Worm (Caenorhabditis elegans): ENCODE data around the gene Y6E2A.10.

Gene Y6E2A.10

DNA sequence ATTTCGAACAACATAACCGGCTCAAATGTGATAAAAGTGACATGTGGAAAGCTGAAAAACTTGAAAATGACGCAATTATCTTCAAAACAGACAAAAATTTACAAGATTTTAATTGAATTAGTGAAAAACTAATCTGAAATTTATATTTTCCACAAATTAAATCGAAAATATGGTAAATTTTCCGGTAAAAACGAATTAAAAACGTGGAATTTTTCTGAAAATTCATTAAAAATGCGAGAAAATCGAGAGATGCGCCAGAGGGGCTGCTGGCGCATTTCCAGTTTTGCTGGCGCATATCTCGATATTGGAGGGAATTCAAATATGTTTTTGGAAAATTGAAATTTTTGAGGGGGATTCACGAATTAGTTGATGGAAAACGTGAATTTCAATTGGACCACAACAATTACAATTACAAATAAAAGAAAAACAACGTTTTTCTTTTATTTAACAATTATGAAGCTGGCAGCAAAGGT lies 35.8 kb upstream of the Y6E2A.10 start, which contains the start of the genes haf-3 and F57A10.2:
Gene haf-3, minus strand, starts transcription at position 51 of the 473 bp plus-strand sequence.
Gene F57A10.2, plus strand, starts transcription at position 454 of the 473 bp plus-strand sequence.
- no peak for TF ChIP-seq ham-2 (GFP tag; optimal IDR thresholded peaks at IDR 0.05)
- no peak for TF ChIP-seq snpc-4 (tag; optimal IDR thresholded peaks at IDR 0.05)
- no peak for TF ChIP-seq ceh-43 (GFP tag; optimal IDR thresholded peaks at IDR 0.05)
- peak; percentile 91 for TF ChIP-seq mep-1 (tag; optimal IDR thresholded peaks at IDR 0.05)
- TF ChIP-seq sptf-1 (tag; optimal IDR thresholded peaks at IDR 0.05), result peak; percentile 74
- TF ChIP-seq ceh-83 (GFP tag; optimal IDR thresholded peaks at IDR 0.05), result no peak
- peak; percentile 11 for TF ChIP-seq elt-1 (tag; optimal IDR thresholded peaks at IDR 0.05; ENCODE audit: borderline replicate concordance, insufficient read depth)
- TF ChIP-seq pha-4 (tag; optimal IDR thresholded peaks at IDR 0.05), result peak; percentile 48
- no peak for TF ChIP-seq nhr-28 (tag; optimal IDR thresholded peaks at IDR 0.05)
- TF ChIP-seq cnd-1 (tag; optimal IDR thresholded peaks at IDR 0.05), result no peak
- no peak for TF ChIP-seq mls-2 (tag; optimal IDR thresholded peaks at IDR 0.05)
- no peak for TF ChIP-seq elt-3 (tag; optimal IDR thresholded peaks at IDR 0.05)
- no peak for TF ChIP-seq unc-120 (tag; optimal IDR thresholded peaks at IDR 0.05; ENCODE audit: poor library complexity, severe bottlenecking)
- TF ChIP-seq bed-3 (GFP tag; optimal IDR thresholded peaks at IDR 0.05), result no peak
- no peak for TF ChIP-seq blmp-1 (tag; optimal IDR thresholded peaks at IDR 0.05)
- peak; percentile 23 for TF ChIP-seq hlh-1 (tag; optimal IDR thresholded peaks at IDR 0.05)
- no peak for TF ChIP-seq ztf-11 (tag; optimal IDR thresholded peaks at IDR 0.05)
- peak; percentile 43 for TF ChIP-seq ceh-39 (tag; optimal IDR thresholded peaks at IDR 0.05)
- TF ChIP-seq unc-62 (GFP tag; optimal IDR thresholded peaks at IDR 0.05), result no peak
- no peak for TF ChIP-seq lin-32 (GFP tag; optimal IDR thresholded peaks at IDR 0.05)
- peak; percentile 46 for TF ChIP-seq M03D4.4 (tag; optimal IDR thresholded peaks at IDR 0.05)
- TF ChIP-seq nhr-76 (tag; optimal IDR thresholded peaks at IDR 0.05), result no peak
- TF ChIP-seq ces-1 (GFP tag; optimal IDR thresholded peaks at IDR 0.05), result peak; percentile 67
- TF ChIP-seq nhr-2 (tag; optimal IDR thresholded peaks at IDR 0.05), result no peak
- no peak for TF ChIP-seq sem-2 (GFP tag; optimal IDR thresholded peaks at IDR 0.05)
- TF ChIP-seq lin-13 (tag; optimal IDR thresholded peaks at IDR 0.05), result peak; percentile 85
- peak; percentile 82 for TF ChIP-seq nhr-237 (tag; optimal IDR thresholded peaks at IDR 0.05)
- TF ChIP-seq zip-8 (tag; optimal IDR thresholded peaks at IDR 0.05), result no peak
- peak; percentile 79 for TF ChIP-seq drap-1 (GFP tag; optimal IDR thresholded peaks at IDR 0.05)
- peak; percentile 77 for TF ChIP-seq lsy-2 (tag; optimal IDR thresholded peaks at IDR 0.05)
- no peak for TF ChIP-seq tbx-8 (GFP tag; optimal IDR thresholded peaks at IDR 0.05)
- TF ChIP-seq flh-1 (GFP tag; optimal IDR thresholded peaks at IDR 0.05), result no peak
- TF ChIP-seq unc-39 (tag; optimal IDR thresholded peaks at IDR 0.05), result no peak
- peak; percentile 62 for TF ChIP-seq mab-5 (tag; optimal IDR thresholded peaks at IDR 0.05)
- no peak for TF ChIP-seq nhr-12 (tag; optimal IDR thresholded peaks at IDR 0.05)

DNA sequence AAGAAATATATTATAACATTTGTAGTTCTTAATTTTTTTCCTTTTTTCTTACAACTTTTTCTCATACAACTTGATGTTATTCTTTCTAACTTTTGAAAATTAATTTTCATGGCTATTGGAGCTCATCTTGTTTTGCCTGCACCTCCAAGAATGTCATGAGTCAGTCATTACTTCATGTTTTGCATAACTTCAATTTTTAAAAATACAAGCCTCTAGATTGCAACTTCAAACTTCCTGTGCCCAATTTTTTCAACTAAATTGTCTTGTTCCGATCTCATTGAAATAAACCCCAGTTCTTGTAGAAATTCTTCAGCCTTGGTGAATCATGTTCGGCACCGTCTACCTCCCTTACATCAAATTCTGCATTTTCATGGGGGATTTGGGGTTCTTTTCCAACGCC lies 28.1 kb upstream of the Y6E2A.10 start, which contains the start of gene str-9:
Gene str-9, plus strand, starts transcription at position 301 of the 400 bp plus-strand sequence.
- TF ChIP-seq ztf-11 (tag; optimal IDR thresholded peaks at IDR 0.05) (no peak), pha-4 (tag; optimal IDR thresholded peaks at IDR 0.05) (no peak), unc-120 (tag; optimal IDR thresholded peaks at IDR 0.05; ENCODE audit: poor library complexity, severe bottlenecking) (no peak), zip-8 (tag; optimal IDR thresholded peaks at IDR 0.05) (no peak), cnd-1 (tag; optimal IDR thresholded peaks at IDR 0.05) (no peak), elt-1 (tag; optimal IDR thresholded peaks at IDR 0.05; ENCODE audit: borderline replicate concordance, insufficient read depth) (no peak), lin-13 (tag; optimal IDR thresholded peaks at IDR 0.05) (no peak), hlh-1 (tag; optimal IDR thresholded peaks at IDR 0.05) (no peak), nhr-237 (tag; optimal IDR thresholded peaks at IDR 0.05) (no peak), ham-2 (GFP tag; optimal IDR thresholded peaks at IDR 0.05) (no peak), M03D4.4 (tag; optimal IDR thresholded peaks at IDR 0.05) (no peak), nhr-76 (tag; optimal IDR thresholded peaks at IDR 0.05) (no peak), nhr-2 (tag; optimal IDR thresholded peaks at IDR 0.05) (no peak), blmp-1 (tag; optimal IDR thresholded peaks at IDR 0.05) (no peak), tbx-8 (GFP tag; optimal IDR thresholded peaks at IDR 0.05) (no peak), lsy-2 (tag; optimal IDR thresholded peaks at IDR 0.05) (no peak)

DNA sequence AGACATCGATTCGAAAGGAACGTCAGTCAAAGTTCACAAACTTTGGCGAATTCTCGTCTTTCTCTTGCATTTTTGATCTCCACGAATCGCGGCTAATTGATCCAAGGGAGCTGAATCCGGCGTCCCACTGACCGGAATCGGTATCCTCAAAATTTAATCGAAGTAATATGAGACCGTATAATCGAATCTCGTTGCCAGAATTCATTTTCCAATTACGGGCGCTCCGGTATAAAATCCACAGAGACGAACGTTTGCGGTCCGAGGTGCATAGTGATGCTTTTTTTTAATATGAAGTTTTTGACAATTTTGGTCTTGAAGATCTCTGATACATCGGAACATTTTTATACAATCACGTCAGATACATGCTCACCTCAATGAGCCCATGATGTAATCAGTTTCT lies 27.3 kb upstream of the Y6E2A.10 start:
- no peak for TF ChIP-seq sem-2 (GFP tag; optimal IDR thresholded peaks at IDR 0.05)
- TF ChIP-seq zip-8 (tag; optimal IDR thresholded peaks at IDR 0.05), result no peak
- no peak for TF ChIP-seq ceh-83 (GFP tag; optimal IDR thresholded peaks at IDR 0.05)
- TF ChIP-seq lin-32 (GFP tag; optimal IDR thresholded peaks at IDR 0.05), result no peak
- TF ChIP-seq nhr-237 (tag; optimal IDR thresholded peaks at IDR 0.05), result no peak
- no peak for TF ChIP-seq cnd-1 (tag; optimal IDR thresholded peaks at IDR 0.05)
- no peak for TF ChIP-seq lin-13 (tag; optimal IDR thresholded peaks at IDR 0.05)
- TF ChIP-seq lsy-2 (tag; optimal IDR thresholded peaks at IDR 0.05), result no peak
- TF ChIP-seq elt-3 (tag; optimal IDR thresholded peaks at IDR 0.05), result no peak
- no peak for TF ChIP-seq mls-2 (tag; optimal IDR thresholded peaks at IDR 0.05)

All from whole organism, mixed stage, embryonic.